Fruit fly (Drosophila melanogaster) whole organism, pupa: ENCODE data around the gene CG34409.

Experiments used
- CG10348 ChIP-seq: fragments of 200-800 bp; sonication (Bioruptor generic); IDR thresholded peaks from 2 replicates; pipeline ENCODE4 v1.3.6; 2022; ENCODE audit warnings: missing biosample characterization, missing genetic modification characterization
- CG12605 ChIP-seq: fragments of 200-800 bp; sonication (Bioruptor generic); IDR thresholded peaks from 2 replicates; pipeline ENCODE4 v1.3.6; 2022; ENCODE audit warnings: missing biosample characterization, missing genetic modification characterization
- CG13204 ChIP-seq: fragments of 200-800 bp; sonication (Bioruptor generic); optimal IDR thresholded peaks from 2 replicates; lab custom pipeline; 2018; ENCODE audit warnings: missing biosample characterization, mild to moderate bottlenecking, missing genetic modification characterization, moderate library complexity
- CG14655 ChIP-seq: fragments of 200-800 bp; sonication (Bioruptor generic); optimal IDR thresholded peaks from 3 replicates; lab custom pipeline; 2017; ENCODE audit warnings: mild to moderate bottlenecking, missing biosample characterization, missing genetic modification reagents, missing genetic modification characterization
- CG15710 ChIP-seq: fragments of 200-800 bp; sonication (Bioruptor generic); optimal IDR thresholded peaks from 2 replicates; lab custom pipeline; 2018; ENCODE audit warnings: missing biosample characterization, mild to moderate bottlenecking, missing genetic modification characterization, moderate library complexity
- CG17806 ChIP-seq: fragments of 200-800 bp; sonication (Bioruptor generic); optimal IDR thresholded peaks from 2 replicates; lab custom pipeline; 2018; ENCODE audit warnings: missing biosample characterization, mild to moderate bottlenecking, missing genetic modification characterization, moderate library complexity
- CG32121 ChIP-seq: fragments of 200-800 bp; sonication (Bioruptor generic); IDR thresholded peaks from 2 replicates; pipeline ENCODE4 v1.3.6; 2022; ENCODE audit warnings: missing biosample characterization, missing genetic modification characterization
- CG34367 ChIP-seq: fragments of 200-800 bp; sonication (Bioruptor generic); optimal IDR thresholded peaks from 2 replicates; lab custom pipeline; 2018; ENCODE audit warnings: missing biosample characterization, mild to moderate bottlenecking, missing genetic modification characterization
- CG4496 ChIP-seq: fragments of 200-800 bp; sonication (Bioruptor generic); IDR thresholded peaks from 3 replicates; pipeline ENCODE4 v1.3.6; 2022; ENCODE audit warnings: missing biosample characterization, missing genetic modification characterization
- CG8159 ChIP-seq: fragments of 200-800 bp; sonication (Bioruptor generic); optimal IDR thresholded peaks from 3 replicates; lab custom pipeline; 2018; ENCODE audit warnings: missing biosample characterization, mild to moderate bottlenecking, missing genetic modification characterization, moderate library complexity
- CG8301 ChIP-seq: fragments of 200-800 bp; sonication (Bioruptor generic); optimal IDR thresholded peaks from 2 replicates; lab custom pipeline; 2018; ENCODE audit warnings: missing biosample characterization, mild to moderate bottlenecking, missing genetic modification characterization
- CG9948 ChIP-seq: fragments of 200-800 bp; sonication (Bioruptor generic); optimal IDR thresholded peaks from 2 replicates; lab custom pipeline; 2018; ENCODE audit warnings: missing biosample characterization, mild to moderate bottlenecking, missing genetic modification characterization, moderate library complexity
- D1 ChIP-seq: fragments of 200-800 bp; sonication (Bioruptor generic); optimal IDR thresholded peaks from 2 replicates; lab custom pipeline; 2018; ENCODE audit warnings: missing biosample characterization, mild to moderate bottlenecking, missing genetic modification characterization, moderate library complexity
- EcR ChIP-seq: fragments of 200-800 bp; sonication (Bioruptor generic); optimal IDR thresholded peaks from 3 replicates; lab custom pipeline; 2019; ENCODE audit warnings: missing biosample characterization, missing genetic modification characterization, mild to moderate bottlenecking, moderate library complexity, missing genetic modification reagents
- Ets98B ChIP-seq: fragments of 200-800 bp; sonication (Bioruptor generic); IDR thresholded peaks from 2 replicates; pipeline ENCODE4 v1.3.6; 2022; ENCODE audit warnings: missing biosample characterization, missing genetic modification characterization
- Pif1A ChIP-seq: fragments of 200-800 bp; sonication (Bioruptor generic); optimal IDR thresholded peaks from 3 replicates; lab custom pipeline; 2016; ENCODE audit warnings: missing biosample characterization, missing genetic modification characterization
- Pif1B ChIP-seq: fragments of 200-800 bp; sonication (Bioruptor generic); optimal IDR thresholded peaks from 3 replicates; lab custom pipeline; 2016; ENCODE audit warnings: missing biosample characterization, missing genetic modification characterization
- Snoo ChIP-seq: fragments of 200-800 bp; sonication (Bioruptor generic); optimal IDR thresholded peaks from 3 replicates; lab custom pipeline; 2017; ENCODE audit warnings: missing biosample characterization, mild to moderate bottlenecking, missing genetic modification characterization, inconsistent platforms
- fd96Ca ChIP-seq: fragments of 200-800 bp; sonication (Bioruptor generic); IDR thresholded peaks from 3 replicates; pipeline ENCODE4 v1.3.6; 2022; ENCODE audit warnings: missing biosample characterization, missing genetic modification characterization
- gl ChIP-seq: fragments of 200-800 bp; sonication (Bioruptor generic); optimal IDR thresholded peaks from 2 replicates; lab custom pipeline; 2018; ENCODE audit warnings: missing biosample characterization, mild to moderate bottlenecking, missing genetic modification characterization
- rn ChIP-seq: fragments of 200-800 bp; sonication (Bioruptor generic); IDR thresholded peaks from 2 replicates; pipeline ENCODE4 v1.3.6; 2022; ENCODE audit warnings: missing biosample characterization, missing genetic modification characterization

The CG34409 gene

dm6 chr3R:9777941-9778360 is 31.8 kb upstream of the CG34409 start, which contains the start of gene RpS29:
Gene RpS29, plus strand, starts transcription at chr3R:9778042.
- TF ChIP-seq Snoo (tag; lab: Kevin White, UChicago) (peak; percentile 64), CG15710 (peak; percentile 17), CG8159 (tag; lab: Kevin White, UChicago) (peak; percentile 41), D1 (tag; lab: Kevin White, UChicago) (no peak), CG13204 (GFP tag; lab: Kevin White, UChicago) (no peak), gl (peak; percentile 17), Ets98B (GFP tag; lab: Robert Waterston, UW) (peak; percentile 57), fd96Ca (GFP tag; lab: Robert Waterston, UW) (peak; percentile 54; the same call in 1 of the 3 replicates), EcR (GFP tag; lab: Kevin White, UChicago) (peak; percentile 22), CG12605 (GFP tag; lab: Robert Waterston, UW) (peak; percentile 26; the same call in 1 of the 2 replicates), CG10348 (GFP tag; lab: Robert Waterston, UW) (no peak), CG32121 (GFP tag; lab: Robert Waterston, UW) (peak; percentile 26; the same call in 1 of the 2 replicates), Pif1A (no peak), CG4496 (GFP tag; lab: Robert Waterston, UW) (peak; percentile 78; the same call in 2 of the 3 replicates), CG8301 (tag; lab: Kevin White, UChicago) (peak; percentile 16), CG14655 (GFP tag; lab: Kevin White, UChicago) (no peak), CG34367 (peak; percentile 30), rn (GFP tag; lab: Robert Waterston, UW) (peak; percentile 38; the same call in 1 of the 2 replicates), CG9948 (tag; lab: Kevin White, UChicago) (no peak), Pif1B (GFP tag; lab: Kevin White, UChicago) (no peak)
- TF ChIP-seq, all 21 proteins: peak for 13

dm6 chr3R:9774821-9775220 is 28.7 kb upstream of the CG34409 start, which contains the start of gene topi:
Gene topi, plus strand, starts transcription at chr3R:9775121.
- TF ChIP-seq CG4496 (GFP tag; lab: Robert Waterston, UW) (no peak), EcR (GFP tag; lab: Kevin White, UChicago) (no peak), CG12605 (GFP tag; lab: Robert Waterston, UW) (no peak), CG34367 (no peak)
- TF ChIP-seq, all 21 proteins: peak for 0

- no peak for TF ChIP-seq Ets98B (GFP tag; lab: Robert Waterston, UW)
- no peak for TF ChIP-seq CG8301 (tag; lab: Kevin White, UChicago)
- no peak for TF ChIP-seq gl
- no peak for TF ChIP-seq CG4496 (GFP tag; lab: Robert Waterston, UW)
- TF ChIP-seq CG15710 = no peak
- TF ChIP-seq CG9948 (tag; lab: Kevin White, UChicago) = no peak
- TF ChIP-seq CG12605 (GFP tag; lab: Robert Waterston, UW) = no peak
- TF ChIP-seq CG14655 (GFP tag; lab: Kevin White, UChicago) = no peak
- TF ChIP-seq CG32121 (GFP tag; lab: Robert Waterston, UW) = no peak
- TF ChIP-seq Pif1A = no peak
- no peak for TF ChIP-seq Snoo (tag; lab: Kevin White, UChicago)
Measured at dm6 chr3R:9774147-9774546, 28.0 kb upstream of the CG34409 start, which contains the start of gene Whamy. Gene Whamy, minus strand, starts transcription at chr3R:9774419.

dm6 chr3R:9771519-9771972 is 25.4 kb upstream of the CG34409 start, which contains the start of gene CG9471:
Gene CG9471, minus strand, starts transcription at chr3R:9771542.
- TF ChIP-seq CG4496 (GFP tag; lab: Robert Waterston, UW) (peak; percentile 97), CG8301 (tag; lab: Kevin White, UChicago) (peak; percentile 91), CG34367 (peak; percentile 89), EcR (GFP tag; lab: Kevin White, UChicago) (peak; percentile 25), Pif1B (GFP tag; lab: Kevin White, UChicago) (peak; percentile 93), D1 (tag; lab: Kevin White, UChicago) (no peak), CG13204 (GFP tag; lab: Kevin White, UChicago) (no peak), CG8159 (tag; lab: Kevin White, UChicago) (peak; percentile 91), CG10348 (GFP tag; lab: Robert Waterston, UW) (peak; percentile 59), rn (GFP tag; lab: Robert Waterston, UW) (peak; percentile 82), CG9948 (tag; lab: Kevin White, UChicago) (peak; percentile 89), gl (peak; percentile 77), CG17806 (peak; percentile 93), CG15710 (peak; percentile 91), CG32121 (GFP tag; lab: Robert Waterston, UW) (peak; percentile 91), CG14655 (GFP tag; lab: Kevin White, UChicago) (no peak), Snoo (tag; lab: Kevin White, UChicago) (peak; percentile 92), fd96Ca (GFP tag; lab: Robert Waterston, UW) (peak; percentile 42; the same call in 1 of the 3 replicates), CG12605 (GFP tag; lab: Robert Waterston, UW) (peak; percentile 94), Ets98B (GFP tag; lab: Robert Waterston, UW) (peak; percentile 95), Pif1A (peak; percentile 95)

dm6 chr3R:9770127-9770526 is 24.0 kb upstream of the CG34409 start:
- peak; percentile 46; the same call in 1 of the 2 replicates for TF ChIP-seq CG32121 (GFP tag; lab: Robert Waterston, UW)
- no peak for TF ChIP-seq CG34367

- no peak for TF ChIP-seq CG10348 (GFP tag; lab: Robert Waterston, UW)
- no peak for TF ChIP-seq CG8159 (tag; lab: Kevin White, UChicago)
- no peak for TF ChIP-seq D1 (tag; lab: Kevin White, UChicago)
- no peak for TF ChIP-seq CG8301 (tag; lab: Kevin White, UChicago)
- no peak for TF ChIP-seq Ets98B (GFP tag; lab: Robert Waterston, UW)
- TF ChIP-seq Snoo (tag; lab: Kevin White, UChicago) = no peak
- TF ChIP-seq Pif1A = no peak
- no peak for TF ChIP-seq CG13204 (GFP tag; lab: Kevin White, UChicago)
- TF ChIP-seq CG32121 (GFP tag; lab: Robert Waterston, UW) = no peak
- TF ChIP-seq fd96Ca (GFP tag; lab: Robert Waterston, UW) = no peak
- TF ChIP-seq CG15710 = no peak
- TF ChIP-seq CG12605 (GFP tag; lab: Robert Waterston, UW) = no peak
- no peak for TF ChIP-seq CG4496 (GFP tag; lab: Robert Waterston, UW)
- TF ChIP-seq CG17806 = no peak
- no peak for TF ChIP-seq EcR (GFP tag; lab: Kevin White, UChicago)
- no peak for TF ChIP-seq gl
Measured at dm6 chr3R:9768884-9769283, 22.7 kb upstream of the CG34409 start, which contains the start of gene MED6. Gene MED6, minus strand, starts transcription at chr3R:9768984.
